Worm (Caenorhabditis elegans): ENCODE data around the gene dnj-23.

DNA sequence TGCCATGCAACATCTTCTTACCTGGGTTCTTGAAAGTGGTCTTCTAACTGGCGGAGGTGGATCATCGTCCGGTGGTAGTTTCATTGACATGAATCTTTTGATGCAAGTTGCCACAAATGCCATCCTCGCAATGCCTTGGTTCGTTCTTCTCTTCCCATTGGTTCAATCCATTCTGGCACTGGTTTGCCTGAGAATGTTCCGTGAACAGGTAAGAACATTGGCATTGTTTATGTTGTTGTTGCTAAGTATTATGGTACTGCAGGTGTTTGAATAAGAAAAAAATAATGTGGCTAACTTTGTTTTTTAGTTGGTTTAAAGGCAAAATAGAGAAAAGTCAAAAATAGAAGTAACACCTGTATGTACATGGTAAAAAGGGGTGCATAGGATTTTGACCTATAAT lies 35.4 kb upstream of the dnj-23 start:
- no peak for TF ChIP-seq unc-62 (GFP tag; optimal IDR thresholded peaks at IDR 0.05)
- TF ChIP-seq mdl-1 (tag; optimal IDR thresholded peaks at IDR 0.05): no peak
- TF ChIP-seq nhr-12 (tag; optimal IDR thresholded peaks at IDR 0.05): no peak
- no peak for TF ChIP-seq elt-1 (tag; optimal IDR thresholded peaks at IDR 0.05)
- no peak for TF ChIP-seq ceh-16 (tag; optimal IDR thresholded peaks at IDR 0.05)
- no peak for TF ChIP-seq elt-3 (tag; optimal IDR thresholded peaks at IDR 0.05)
- TF ChIP-seq ama-1 (optimal IDR thresholded peaks at IDR 0.05): no peak
- TF ChIP-seq blmp-1 (tag; optimal IDR thresholded peaks at IDR 0.05; ENCODE audit: insufficient read depth): no peak
